Worm (Caenorhabditis elegans) whole organism, mixed stage, embryonic: ENCODE measurements around the gene cft-1.

Source experiments
- M03D4.4 ChIP-seq: sonication (generic microtip); optimal IDR thresholded peaks from 2 replicates; lab custom pipeline; 2017; ENCODE audit warnings: mild to moderate bottlenecking, missing genetic modification characterization, missing compliant biosample characterization
- bed-3 ChIP-seq: fragments of 200-800 bp; sonication (Bioruptor generic); optimal IDR thresholded peaks from 3 replicates; lab custom pipeline; 2018; ENCODE audit warnings: mild to moderate bottlenecking, missing genetic modification characterization, moderate library complexity, missing compliant biosample characterization
- ceh-83 ChIP-seq: fragments of 200-800 bp; sonication (Bioruptor generic); optimal IDR thresholded peaks from 2 replicates; lab custom pipeline; 2018; ENCODE audit warnings: mild to moderate bottlenecking, missing genetic modification characterization, missing compliant biosample characterization
- ces-1 ChIP-seq: fragments of 150-350 bp; optimal IDR thresholded peaks from 2 replicates; lab custom pipeline; 2014; ENCODE audit warnings: missing biosample characterization, missing genetic modification reagents, missing genetic modification characterization
- lsy-2 ChIP-seq: fragments of 150-350 bp; optimal IDR thresholded peaks from 2 replicates; lab custom pipeline; 2014; ENCODE audit warnings: missing biosample characterization, missing genetic modification characterization
- nhr-237 ChIP-seq: fragments of 150-350 bp; optimal IDR thresholded peaks from 2 replicates; lab custom pipeline; 2014; ENCODE audit warnings: missing biosample characterization, missing genetic modification characterization
- nhr-28 ChIP-seq: fragments of 150-350 bp; optimal IDR thresholded peaks from 2 replicates; lab custom pipeline; 2014; ENCODE audit warnings: missing biosample characterization, missing genetic modification characterization
- nhr-76 ChIP-seq: sonication (generic microtip); optimal IDR thresholded peaks from 2 replicates; lab custom pipeline; 2017; ENCODE audit warnings: missing biosample characterization, missing genetic modification characterization
- snpc-4 ChIP-seq: fragments of 150-350 bp; optimal IDR thresholded peaks from 2 replicates; lab custom pipeline; 2014; ENCODE audit warnings: missing biosample characterization, missing genetic modification characterization

DNA sequence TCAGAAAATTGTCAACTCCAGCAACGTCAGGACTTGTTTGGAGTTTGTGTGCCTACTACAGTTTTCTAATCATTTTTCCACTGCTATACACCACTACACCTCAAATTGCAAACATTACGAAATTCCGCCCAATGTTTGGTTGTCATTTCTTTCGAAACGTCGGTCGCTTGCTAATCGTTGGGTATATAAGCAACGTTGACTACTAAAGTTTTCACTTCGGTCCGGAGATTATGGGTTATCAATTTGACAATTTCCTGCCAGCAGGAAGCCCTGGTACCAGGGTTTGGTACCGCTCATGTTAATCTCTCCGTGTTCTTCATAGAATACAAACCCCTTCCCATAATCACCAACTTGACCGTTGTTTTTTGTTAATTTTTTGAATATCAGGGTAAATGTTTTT lies 37.4 kb downstream of the cft-1 start:
- no peak for TF ChIP-seq lsy-2 (tag; lab: Kevin White, UChicago)
- no peak for TF ChIP-seq nhr-76 (tag; lab: Kevin White, UChicago)
- TF ChIP-seq bed-3 = no peak
- no peak for TF ChIP-seq snpc-4
- no peak for TF ChIP-seq ceh-83 (GFP tag; lab: Kevin White, UChicago)
- no peak for TF ChIP-seq nhr-237
- no peak for TF ChIP-seq ces-1 (GFP tag; lab: Kevin White, UChicago)
- TF ChIP-seq nhr-28 (tag; lab: Kevin White, UChicago) = no peak
- TF ChIP-seq M03D4.4 (tag; lab: Kevin White, UChicago) = no peak
